Fruit fly (Drosophila melanogaster) whole organism, embryonic: ENCODE measurements around the gene Not10.

Source experiments
- Aef1 ChIP-seq: fragments of 200-800 bp; sonication (Bioruptor generic); IDR thresholded peaks from 3 replicates; pipeline ENCODE4 v1.3.6; 2022; ENCODE audit warnings: missing biosample characterization, missing genetic modification characterization
- Asciz ChIP-seq: fragments of 200-800 bp; sonication (Bioruptor generic); optimal IDR thresholded peaks from 2 replicates; lab custom pipeline; 2017; ENCODE audit warnings: missing biosample characterization, mild to moderate bottlenecking, missing genetic modification characterization, missing genetic modification reagents
- Awh ChIP-seq: fragments of 200-800 bp; sonication (Bioruptor generic); IDR thresholded peaks from 2 replicates; pipeline ENCODE4, ENCODE4 v1.3.6; 2022; ENCODE audit warnings: missing biosample characterization, missing genetic modification characterization
- Blimp-1 ChIP-seq: fragments of 200-800 bp; sonication (Bioruptor generic); optimal IDR thresholded peaks from 3 replicates; lab custom pipeline; 2018; ENCODE audit warnings: missing biosample characterization, missing genetic modification characterization, mild to moderate bottlenecking, moderate library complexity, missing genetic modification reagents
- CG10321 ChIP-seq: fragments of 200-800 bp; sonication (Bioruptor generic); IDR thresholded peaks from 2 replicates; pipeline ENCODE4 v1.3.6; 2022; ENCODE audit warnings: missing biosample characterization, missing genetic modification characterization
- CG11695 ChIP-seq: fragments of 200-800 bp; sonication (Bioruptor generic); IDR thresholded peaks from 3 replicates; pipeline ENCODE4 v1.3.6; 2022; ENCODE audit warnings: missing biosample characterization, missing genetic modification characterization
- CG17328 ChIP-seq: fragments of 200-800 bp; sonication (Bioruptor generic); IDR thresholded peaks from 2 replicates; pipeline ENCODE4 v1.3.6; 2022; ENCODE audit warnings: missing biosample characterization, missing genetic modification characterization
- CG2120 ChIP-seq: fragments of 200-800 bp; sonication (Bioruptor generic); optimal IDR thresholded peaks from 3 replicates; lab custom pipeline; 2016; ENCODE audit warnings: missing biosample characterization, missing genetic modification characterization
- CG3838 ChIP-seq: fragments of 200-800 bp; sonication (Bioruptor generic); optimal IDR thresholded peaks from 3 replicates; lab custom pipeline; 2016; ENCODE audit warnings: missing biosample characterization, missing genetic modification characterization
- CG4360 ChIP-seq: fragments of 200-800 bp; sonication (Bioruptor generic); IDR thresholded peaks from 2 replicates; pipeline ENCODE4 v1.3.6; 2022; ENCODE audit warnings: missing biosample characterization, missing genetic modification characterization
- CG6683 ChIP-seq: fragments of 200-800 bp; sonication (Bioruptor generic); optimal IDR thresholded peaks from 2 replicates; lab custom pipeline; 2017; ENCODE audit warnings: missing biosample characterization, mild to moderate bottlenecking, missing genetic modification characterization, missing genetic modification reagents
- CG8388 ChIP-seq: fragments of 200-800 bp; sonication (Bioruptor generic); optimal IDR thresholded peaks from 2 replicates; lab custom pipeline; 2019; ENCODE audit warnings: missing biosample characterization, mild to moderate bottlenecking, missing genetic modification characterization, moderate library complexity
- CG8924 ChIP-seq: fragments of 200-800 bp; optimal IDR thresholded peaks from 3 replicates; lab custom pipeline; 2019; ENCODE audit warnings: missing biosample characterization, mild to moderate bottlenecking, missing genetic modification characterization, moderate library complexity
- CG9727 ChIP-seq: fragments of 200-800 bp; sonication (Bioruptor generic); optimal IDR thresholded peaks from 3 replicates; lab custom pipeline; 2017; ENCODE audit warnings: missing biosample characterization, mild to moderate bottlenecking, missing genetic modification characterization
- CG9876 ChIP-seq: fragments of 200-800 bp; sonication (Bioruptor generic); optimal IDR thresholded peaks from 2 replicates; lab custom pipeline; 2016; ENCODE audit warnings: missing biosample characterization, missing genetic modification characterization
- Dbx ChIP-seq: fragments of 200-800 bp; sonication (Bioruptor generic); IDR thresholded peaks from 3 replicates; pipeline ENCODE4 v1.3.6; 2022; ENCODE audit warnings: missing biosample characterization, missing genetic modification characterization
- Dip2 ChIP-seq: fragments of 200-800 bp; sonication (Bioruptor generic); IDR thresholded peaks from 2 replicates; pipeline ENCODE4 v1.3.6; 2022; ENCODE audit warnings: missing biosample characterization, missing genetic modification characterization
- E2f2 ChIP-seq: fragments of 200-800 bp; sonication (Bioruptor generic); IDR thresholded peaks from 2 replicates; pipeline ENCODE4 v1.3.6; 2022; ENCODE audit warnings: missing biosample characterization, missing genetic modification characterization
- Fer1 ChIP-seq: fragments of 200-800 bp; sonication (Bioruptor generic); optimal IDR thresholded peaks from 2 replicates; lab custom pipeline; 2017; ENCODE audit warnings: missing biosample characterization, mild to moderate bottlenecking, missing genetic modification characterization
- HLH54F ChIP-seq: fragments of 200-800 bp; sonication (Bioruptor generic); optimal IDR thresholded peaks from 3 replicates; lab custom pipeline; 2016; ENCODE audit warnings: missing biosample characterization, missing genetic modification characterization
- Hr51 ChIP-seq, 2 experiments: fragments of 200-800 bp; sonication (Bioruptor generic); optimal IDR thresholded peaks; 2 replicates in 1 of 2; 3 replicates in 1 of 2; lab custom pipeline; 2016 to 2018; ENCODE audit warnings: missing biosample characterization in 2 of 2, missing genetic modification characterization in 2 of 2, mild to moderate bottlenecking in 1 of 2, moderate library complexity in 1 of 2
- Max ChIP-seq: fragments of 200-800 bp; sonication (Bioruptor generic); optimal IDR thresholded peaks from 2 replicates; lab custom pipeline; 2016; ENCODE audit warnings: missing biosample characterization, mild to moderate bottlenecking, missing genetic modification characterization
- Med ChIP-seq: fragments of 200-800 bp; sonication (Bioruptor generic); peaks from one replicate; lab custom pipeline; 2016; ENCODE audit warnings: missing biosample characterization, missing genetic modification characterization, mild to moderate bottlenecking, inconsistent platforms, moderate library complexity
- Mrtf ChIP-seq: fragments of 200-800 bp; sonication (Bioruptor generic); IDR thresholded peaks from 3 replicates; pipeline ENCODE4 v1.3.6; 2022; ENCODE audit warnings: missing biosample characterization, missing genetic modification characterization
- NFAT ChIP-seq: fragments of 200-800 bp; sonication (Bioruptor generic); IDR thresholded peaks from 2 replicates; pipeline ENCODE4 v1.3.6; 2022; ENCODE audit warnings: missing biosample characterization, missing genetic modification characterization
- NK7.1 ChIP-seq: fragments of 200-800 bp; sonication (Bioruptor generic); optimal IDR thresholded peaks from 3 replicates; lab custom pipeline; 2016; ENCODE audit warnings: missing biosample characterization, missing genetic modification characterization
- Nf-YB ChIP-seq: fragments of 200-800 bp; sonication (Bioruptor generic); optimal IDR thresholded peaks from 3 replicates; lab custom pipeline; 2019; ENCODE audit warnings: missing biosample characterization, mild to moderate bottlenecking, missing genetic modification characterization, moderate library complexity
- PHDP ChIP-seq: fragments of 200-800 bp; sonication (Bioruptor generic); optimal IDR thresholded peaks from 3 replicates; lab custom pipeline; 2018; ENCODE audit warnings: missing biosample characterization, mild to moderate bottlenecking, missing genetic modification characterization, moderate library complexity
- Spps ChIP-seq: fragments of 200-800 bp; sonication (Bioruptor generic); optimal IDR thresholded peaks from 2 replicates; lab custom pipeline; 2018; ENCODE audit warnings: missing biosample characterization, mild to moderate bottlenecking, missing genetic modification characterization
- Sry-β ChIP-seq: fragments of 200-800 bp; sonication (Bioruptor generic); optimal IDR thresholded peaks from 2 replicates; lab custom pipeline; 2018; ENCODE audit warnings: missing biosample characterization, mild to moderate bottlenecking, missing genetic modification characterization, moderate library complexity
- Xrp1 ChIP-seq: fragments of 200-800 bp; sonication (Bioruptor generic); IDR thresholded peaks from 2 replicates; pipeline ENCODE4 v1.3.6; 2022; ENCODE audit warnings: missing biosample characterization, missing genetic modification characterization
- bsh ChIP-seq, 2 experiments: fragments of 200-800 bp; sonication (Bioruptor generic); optimal IDR thresholded peaks; 2 replicates each; lab custom pipeline; 2017 to 2018; ENCODE audit warnings: mild to moderate bottlenecking in 2 of 2, missing biosample characterization in 2 of 2, missing genetic modification characterization in 2 of 2, moderate library complexity in 1 of 2
- chinmo ChIP-seq: fragments of 200-800 bp; sonication (Bioruptor generic); IDR thresholded peaks from 4 replicates; pipeline ENCODE4 v1.3.6; 2022; ENCODE audit warnings: missing biosample characterization, missing genetic modification characterization; ENCODE audit not compliant: partially characterized antibody
- croc ChIP-seq: fragments of 200-800 bp; sonication (Bioruptor generic); conservative IDR thresholded peaks from 3 replicates; pipeline ENCODE4 v1.3.6; 2022; ENCODE audit warnings: missing biosample characterization, missing genetic modification characterization
- gce ChIP-seq: fragments of 200-800 bp; sonication (Bioruptor generic); IDR thresholded peaks from 3 replicates; pipeline ENCODE4 v1.3.6; 2022; ENCODE audit warnings: missing biosample characterization, missing genetic modification characterization
- her ChIP-seq: fragments of 200-800 bp; sonication (Bioruptor generic); optimal IDR thresholded peaks from 2 replicates; lab custom pipeline; 2016; ENCODE audit warnings: missing biosample characterization, missing genetic modification characterization
- ken ChIP-seq: fragments of 200-800 bp; sonication (Bioruptor generic); IDR thresholded peaks from 3 replicates; pipeline ENCODE4 v1.3.6; 2022; ENCODE audit warnings: missing biosample characterization, missing genetic modification characterization
- kni ChIP-seq: fragments of 200-800 bp; sonication (Bioruptor generic); optimal IDR thresholded peaks from 3 replicates; lab custom pipeline; 2017; ENCODE audit warnings: mild to moderate bottlenecking, missing biosample characterization, missing genetic modification reagents, missing genetic modification characterization
- maf-S ChIP-seq: fragments of 200-800 bp; sonication (Bioruptor generic); optimal IDR thresholded peaks from 2 replicates; lab custom pipeline; 2016; ENCODE audit warnings: missing biosample characterization, missing genetic modification characterization
- oc ChIP-seq: fragments of 200-800 bp; sonication (Bioruptor generic); optimal IDR thresholded peaks from 2 replicates; lab custom pipeline; 2018; ENCODE audit warnings: missing biosample characterization, mild to moderate bottlenecking, missing genetic modification characterization, moderate library complexity
- pb ChIP-seq: fragments of 200-800 bp; sonication (Bioruptor generic); optimal IDR thresholded peaks from 3 replicates; lab custom pipeline; 2016; ENCODE audit warnings: missing biosample characterization, missing genetic modification characterization
- phol ChIP-seq: fragments of 200-800 bp; sonication (Bioruptor generic); optimal IDR thresholded peaks from 3 replicates; lab custom pipeline; 2018; ENCODE audit warnings: missing biosample characterization, mild to moderate bottlenecking, missing genetic modification characterization, moderate library complexity
- psq ChIP-seq: fragments of 200-800 bp; sonication (Bioruptor generic); optimal IDR thresholded peaks from 2 replicates; lab custom pipeline; 2017; ENCODE audit warnings: missing biosample characterization, missing genetic modification characterization
- rib ChIP-seq: fragments of 200-800 bp; sonication (Bioruptor generic); IDR thresholded peaks from 2 replicates; pipeline ENCODE4 v1.3.6; 2022; ENCODE audit warnings: missing biosample characterization, missing genetic modification characterization
- ro ChIP-seq: fragments of 200-800 bp; sonication (Bioruptor generic); IDR thresholded peaks from 2 replicates; pipeline ENCODE4 v1.3.6; 2022; ENCODE audit warnings: missing biosample characterization, missing genetic modification characterization
- sc ChIP-seq, 3 experiments: fragments of >200 bp in 2 of 3; fragments of 200-800 bp in 1 of 3; sonication (Bioruptor generic) in 1 of 3; optimal IDR thresholded peaks; 2 replicates in 2 of 3; 3 replicates in 1 of 3; lab custom pipeline; 2017; ENCODE audit warnings: mild to moderate bottlenecking in 1 of 3, missing biosample characterization in 1 of 3, missing genetic modification characterization in 1 of 3, missing genetic modification reagents in 1 of 3
- sima ChIP-seq: fragments of 200-800 bp; sonication (Bioruptor generic); optimal IDR thresholded peaks from 2 replicates; lab custom pipeline; 2016; ENCODE audit warnings: missing biosample characterization, missing genetic modification characterization
- zf30C ChIP-seq: fragments of 200-800 bp; sonication (Bioruptor generic); optimal IDR thresholded peaks from 3 replicates; lab custom pipeline; 2018; ENCODE audit warnings: missing biosample characterization, mild to moderate bottlenecking, missing genetic modification characterization

The Not10 gene

dm6 chr3R:12653511-12654252 lies 23.2 kb downstream of the Not10 start (continued):
- peak; percentile 77 for TF ChIP-seq croc (GFP tag; lab: Robert Waterston, UW)
- peak; percentile 79 for TF ChIP-seq CG2120 (GFP tag; lab: Kevin White, UChicago)
- peak; percentile 61 for TF ChIP-seq CG9727
- TF ChIP-seq CG8388, result peak; percentile 72
- TF ChIP-seq HLH54F (GFP tag; lab: Kevin White, UChicago), result peak; percentile 68
- peak; percentile 78 for TF ChIP-seq Fer1
- peak; percentile 57 for TF ChIP-seq E2f2 (GFP tag; lab: Robert Waterston, UW)
- peak; percentile 73 for TF ChIP-seq maf-S (GFP tag; lab: Kevin White, UChicago)
- no peak for TF ChIP-seq rib (GFP tag; lab: Robert Waterston, UW)
- peak; percentile 79 for TF ChIP-seq ken (GFP tag; lab: Robert Waterston, UW)
- peak; percentile 76 for TF ChIP-seq oc (tag; lab: Kevin White, UChicago)
- TF ChIP-seq Dbx, result peak; percentile 74; the same call in 2 of the 3 replicates
- TF ChIP-seq Hr51 (GFP tag; optimal IDR thresholded peaks at IDR 0.05; lab: Kevin White, UChicago), result peak; percentile 40 to 94
- peak; percentile 54; the same call in 1 of the 2 replicates for TF ChIP-seq ro (GFP tag; lab: Robert Waterston, UW)
- peak; percentile 86 for TF ChIP-seq her
- peak; percentile 54 for TF ChIP-seq Nf-YB
- TF ChIP-seq Awh (GFP tag; lab: Robert Waterston, UW), result peak; percentile 73; the same call in 1 of the 2 replicates
- peak; percentile 55 for TF ChIP-seq sima
- TF ChIP-seq CG11695 (GFP tag; lab: Robert Waterston, UW), result peak; percentile 85; the same call in 2 of the 3 replicates
- TF ChIP-seq bsh (GFP tag; optimal IDR thresholded peaks at IDR 0.05; lab: Kevin White, UChicago), result peak in 1 of 2 experiments; percentile 71
- peak; percentile 53 for TF ChIP-seq Max
- TF ChIP-seq Mrtf (GFP tag; lab: Robert Waterston, UW), result peak; percentile 74
- TF ChIP-seq Asciz (GFP tag; lab: Kevin White, UChicago), result peak; percentile 84
- TF ChIP-seq CG10321 (GFP tag; lab: Robert Waterston, UW), result peak; percentile 51; the same call in 1 of the 2 replicates
- TF ChIP-seq PHDP (tag; lab: Kevin White, UChicago), result peak; percentile 87
- no peak for TF ChIP-seq Spps
- TF ChIP-seq CG9876 (GFP tag; lab: Kevin White, UChicago), result peak; percentile 59
- TF ChIP-seq gce, result peak; percentile 58; the same call in 1 of the 3 replicates
- TF ChIP-seq pb, result peak; percentile 78
- peak; percentile 97 for TF ChIP-seq Med (GFP tag; lab: Kevin White, UChicago)
- peak; percentile 72 for TF ChIP-seq Blimp-1 (GFP tag; lab: Kevin White, UChicago)
- TF ChIP-seq chinmo, result no peak
- peak; percentile 86 for TF ChIP-seq phol (tag; lab: Kevin White, UChicago)
- TF ChIP-seq NK7.1 (GFP tag; lab: Kevin White, UChicago), result peak; percentile 47
- peak; percentile 87 for TF ChIP-seq Aef1
- no peak for TF ChIP-seq sc (optimal IDR thresholded peaks at IDR 0.05; lab: Kevin White, UChicago)
- peak; percentile 64 for TF ChIP-seq sc (GFP tag; optimal IDR thresholded peaks at IDR 0.05; lab: Kevin White, UChicago)
- TF ChIP-seq CG4360 (GFP tag; lab: Robert Waterston, UW), result no peak
- peak; percentile 52; the same call in 1 of the 2 replicates for TF ChIP-seq NFAT (GFP tag; lab: Robert Waterston, UW)
- TF ChIP-seq CG3838, result no peak
- TF ChIP-seq Sry-β (GFP tag; lab: Kevin White, UChicago), result no peak
- peak; percentile 79 for TF ChIP-seq CG8924
- TF ChIP-seq zf30C (GFP tag; lab: Kevin White, UChicago), result no peak
- TF ChIP-seq Dip2, result peak; percentile 57
- TF ChIP-seq CG6683 (GFP tag; lab: Kevin White, UChicago), result no peak
- peak; percentile 64 for TF ChIP-seq Xrp1 (GFP tag; lab: Robert Waterston, UW)
- TF ChIP-seq psq (GFP tag; lab: Kevin White, UChicago), result peak; percentile 13
- peak; percentile 11 for TF ChIP-seq kni (GFP tag; lab: Kevin White, UChicago)
- peak; percentile 66 for TF ChIP-seq CG17328
